Worm (Caenorhabditis elegans): ENCODE data around the gene nhr-274.

DNA sequence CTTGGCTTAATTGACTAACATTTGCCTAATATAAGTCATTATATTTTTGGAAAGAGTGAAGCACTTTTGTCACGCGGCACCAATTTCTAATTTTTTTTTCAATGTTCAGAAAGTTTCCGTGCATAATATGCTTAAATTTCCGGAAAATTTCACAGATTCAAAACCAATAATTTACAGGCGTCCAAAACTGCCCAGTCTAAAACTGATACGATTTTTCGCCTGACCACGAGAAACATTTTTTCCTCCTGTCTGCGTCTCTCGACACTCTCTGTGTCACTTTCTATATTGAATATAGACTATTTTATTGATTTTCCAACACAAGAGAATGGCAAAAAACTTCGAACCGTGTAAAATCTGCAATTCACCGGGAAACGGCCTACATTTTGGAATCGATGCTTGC, 31.5 kb downstream of the nhr-274 start, which contains the start of gene nhr-122:
- no peak for TF ChIP-seq snpc-4 (tag; optimal IDR thresholded peaks at IDR 0.05)
- no peak for TF ChIP-seq Y55F3AM.14 (GFP tag; optimal IDR thresholded peaks at IDR 0.05)
- TF ChIP-seq lin-13 (GFP tag; optimal IDR thresholded peaks at IDR 0.05) = no peak
- no peak for TF ChIP-seq nhr-237 (tag; optimal IDR thresholded peaks at IDR 0.05)
- TF ChIP-seq mdl-1 (tag; optimal IDR thresholded peaks at IDR 0.05) = no peak
- no peak for TF ChIP-seq nhr-129 (tag; optimal IDR thresholded peaks at IDR 0.05)
- TF ChIP-seq unc-39 (tag; optimal IDR thresholded peaks at IDR 0.05) = no peak
- TF ChIP-seq alr-1 (tag; optimal IDR thresholded peaks at IDR 0.05) = no peak
- TF ChIP-seq egl-27 (tag; optimal IDR thresholded peaks at IDR 0.05) = no peak
- TF ChIP-seq mbf-1 (tag; optimal IDR thresholded peaks at IDR 0.05) = no peak
- TF ChIP-seq lsy-2 (tag; optimal IDR thresholded peaks at IDR 0.05) = no peak
- no peak for TF ChIP-seq lin-39 (tag; optimal IDR thresholded peaks at IDR 0.05)
- no peak for TF ChIP-seq nhr-23 (tag; optimal IDR thresholded peaks at IDR 0.05)

Data from whole organism, L2 larva.